Worm (Caenorhabditis elegans): ENCODE data around the gene F09E5.14.

The F09E5.14 gene

DNA sequence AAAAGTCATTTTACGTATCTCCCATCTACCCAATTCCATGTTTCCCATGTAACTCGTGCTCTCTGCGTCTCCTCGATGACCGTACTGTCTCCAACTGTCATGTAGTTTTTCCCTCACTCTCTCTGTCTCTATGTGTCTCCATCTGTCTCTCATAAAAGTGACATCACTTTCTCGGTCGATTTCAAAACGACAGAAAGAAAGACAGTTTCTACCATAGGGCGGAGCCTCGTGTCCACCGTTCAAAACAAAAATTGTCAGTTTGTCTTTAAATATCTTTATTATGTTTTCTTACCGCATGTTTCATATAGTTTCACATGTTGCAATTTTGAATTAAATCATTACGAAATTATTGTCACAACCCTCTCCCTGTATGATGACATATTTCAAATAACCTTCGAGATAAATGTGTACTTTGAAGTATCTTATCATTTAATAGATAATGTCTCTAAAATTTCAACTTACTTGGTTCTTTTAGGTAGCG, 14.4 kb downstream of the F09E5.14 start (continued):
- TF ChIP-seq lsy-2 (tag; optimal IDR thresholded peaks at IDR 0.05) (peak; percentile 75 to 87), egl-13 (tag; optimal IDR thresholded peaks at IDR 0.05) (peak; percentile 67), nhr-77 (tag; optimal IDR thresholded peaks at IDR 0.05) (peak; percentile 89), elt-2 (tag; optimal IDR thresholded peaks at IDR 0.05) (peak; percentile 89), rnt-1 (tag; optimal IDR thresholded peaks at IDR 0.05) (peak; percentile 86), efl-1 (optimal IDR thresholded peaks at IDR 0.05) (peak; percentile 77 to 81), efl-1 (GFP tag; optimal IDR thresholded peaks at IDR 0.05 in 1 of 2) (peak; percentile 44 to 95), egl-27 (tag; optimal IDR thresholded peaks at IDR 0.05) (peak in 1 of 2 experiments; percentile 80), C16A3.4 (tag; optimal IDR thresholded peaks at IDR 0.05) (peak; percentile 79), ceh-8 (GFP tag; optimal IDR thresholded peaks at IDR 0.05) (no peak), isw-1 (GFP tag; IDR thresholded peaks at IDR 0.05) (peak; percentile 36; the same call in 1 of the 2 replicates), lin-14 (GFP tag; optimal IDR thresholded peaks at IDR 0.05) (peak; percentile 94), irx-1 (tag; optimal IDR thresholded peaks at IDR 0.05) (peak; percentile 79), lin-39 (tag; optimal IDR thresholded peaks at IDR 0.05) (peak; percentile 22), mdl-1 (tag; optimal IDR thresholded peaks at IDR 0.05) (peak in 1 of 2 experiments; percentile 87), C04F5.9 (tag; optimal IDR thresholded peaks at IDR 0.05) (peak; percentile 36), nhr-12 (tag; optimal IDR thresholded peaks at IDR 0.05) (no peak), vab-15 (tag; optimal IDR thresholded peaks at IDR 0.05) (no peak), grh-1 (GFP tag; IDR thresholded peaks at IDR 0.05) (peak; percentile 79), zag-1 (tag; optimal IDR thresholded peaks at IDR 0.05) (no peak), sox-4 (tag; optimal IDR thresholded peaks at IDR 0.05) (no peak), lir-3 (tag; optimal IDR thresholded peaks at IDR 0.05; ENCODE audit: poor library complexity) (peak; percentile 41), sup-37 (GFP tag; optimal IDR thresholded peaks at IDR 0.05) (peak; percentile 15), jun-1 (tag; optimal IDR thresholded peaks at IDR 0.05) (peak; percentile 83), zip-4 (GFP tag; optimal IDR thresholded peaks at IDR 0.05) (peak; percentile 22), aha-1 (tag; optimal IDR thresholded peaks at IDR 0.05) (no peak), swsn-7 (tag; optimal IDR thresholded peaks at IDR 0.05) (peak; percentile 84), C34B4.2 (tag; optimal IDR thresholded peaks at IDR 0.05) (no peak), nhr-71 (tag; optimal IDR thresholded peaks at IDR 0.05) (peak; percentile 96), nhr-76 (tag; optimal IDR thresholded peaks at IDR 0.05) (no peak), ama-1 (optimal IDR thresholded peaks at IDR 0.05) (peak; percentile 39), elt-3 (tag; optimal IDR thresholded peaks at IDR 0.05) (peak in 3 of 6 experiments; percentile 44 to 77 (median 70)), mef-2 (tag; optimal IDR thresholded peaks at IDR 0.05) (no peak), snu-23 (GFP tag; optimal IDR thresholded peaks at IDR 0.05) (peak; percentile 92), mab-9 (GFP tag; IDR thresholded peaks at IDR 0.05) (peak; percentile 49; the same call in 1 of the 2 replicates), efl-3 (GFP tag; optimal IDR thresholded peaks at IDR 0.05) (no peak), dpl-1 (GFP tag; optimal IDR thresholded peaks at IDR 0.05) (peak; percentile 49 to 59 (median 51)), ces-1 (GFP tag; optimal IDR thresholded peaks at IDR 0.05) (no peak), blmp-1 (tag; optimal IDR thresholded peaks at IDR 0.05) (peak; percentile 94), nhr-20 (tag; optimal IDR thresholded peaks at IDR 0.05) (peak; percentile 95), hlh-17 (GFP tag; optimal IDR thresholded peaks at IDR 0.05; ENCODE audit: borderline replicate concordance) (no peak), nhr-84 (tag; optimal IDR thresholded peaks at IDR 0.05) (no peak), dsc-1 (tag; optimal IDR thresholded peaks at IDR 0.05) (peak; percentile 86), fkh-10 (GFP tag; optimal IDR thresholded peaks at IDR 0.05) (no peak), ceh-88 (GFP tag; IDR thresholded peaks at IDR 0.05) (0 out of 2 replicates have a peak, but pooled peaks have one; percentile 16), alr-1 (tag; optimal IDR thresholded peaks at IDR 0.05; ENCODE audit: borderline replicate concordance) (no peak), tbx-2 (tag; optimal IDR thresholded peaks at IDR 0.05) (peak; percentile 83), lin-35 (GFP tag; optimal IDR thresholded peaks at IDR 0.05) (peak; percentile 50 to 84), fkh-4 (tag; optimal IDR thresholded peaks at IDR 0.05; ENCODE audit: borderline replicate concordance) (no peak), ztf-11 (tag; optimal IDR thresholded peaks at IDR 0.05) (peak in 1 of 2 experiments; percentile 9), snpc-4 (tag; optimal IDR thresholded peaks at IDR 0.05) (peak; percentile 25), tlp-1 (tag; optimal IDR thresholded peaks at IDR 0.05) (no peak)
